Fruit fly (Drosophila melanogaster): ENCODE data around the gene Gr64e.

The Gr64e gene

dm6 chr3L:4016754-4017153 is 15.2 kb upstream of the Gr64e start (continued):
- TF ChIP-seq HLH3B (GFP tag; IDR thresholded peaks at IDR 0.05) (peak; percentile 67), CG10147 (GFP tag; optimal IDR thresholded peaks at IDR 0.05) (no peak), fd102C (GFP tag; optimal IDR thresholded peaks at IDR 0.05) (no peak), tio (GFP tag; optimal IDR thresholded peaks at IDR 0.05) (peak; percentile 35), CG11456 (GFP tag; IDR thresholded peaks at IDR 0.05) (peak; percentile 70; the same call in 2 of the 3 replicates), dan (GFP tag; IDR thresholded peaks at IDR 0.05) (peak; percentile 78), D19B (GFP tag; optimal IDR thresholded peaks at IDR 0.05) (no peak), Lpt (GFP tag; optimal IDR thresholded peaks at IDR 0.05) (no peak), Nf-YB (GFP tag; optimal IDR thresholded peaks at IDR 0.05) (peak; percentile 20), Elba2 (GFP tag; optimal IDR thresholded peaks at IDR 0.05) (peak; percentile 42), CG10543 (GFP tag; optimal IDR thresholded peaks at IDR 0.05) (no peak), ro (GFP tag; IDR thresholded peaks at IDR 0.05) (no peak; the same call in 1 of the 2 replicates), onecut (GFP tag; IDR thresholded peaks at IDR 0.05) (peak; percentile 44; the same call in 1 of the 2 replicates), CG5953 (GFP tag; IDR thresholded peaks at IDR 0.05) (peak; percentile 55; the same call in 1 of the 2 replicates), HLH4C (GFP tag; IDR thresholded peaks at IDR 0.05; ENCODE audit: partially characterized antibody) (no peak), CG8290 (GFP tag; optimal IDR thresholded peaks at IDR 0.05) (peak; percentile 46), CG8290 (tag; optimal IDR thresholded peaks at IDR 0.05) (peak in 1 of 2 experiments; percentile 67), CG15269 (tag; optimal IDR thresholded peaks at IDR 0.05) (peak; percentile 29), CG1603 (tag; optimal IDR thresholded peaks at IDR 0.05) (peak; percentile 91), grn (GFP tag; optimal IDR thresholded peaks at IDR 0.05) (no peak), Sry-β (GFP tag; optimal IDR thresholded peaks at IDR 0.05) (no peak), CG33213 (GFP tag; optimal IDR thresholded peaks at IDR 0.05) (peak; percentile 39), Lhr (GFP tag; optimal IDR thresholded peaks at IDR 0.05) (peak; percentile 34), D19A (tag; optimal IDR thresholded peaks at IDR 0.05) (peak; percentile 51), Rfx (GFP tag; IDR thresholded peaks at IDR 0.05) (no peak), fu2 (GFP tag; optimal IDR thresholded peaks at IDR 0.05) (no peak), ac (GFP tag; optimal IDR thresholded peaks at IDR 0.05) (peak; percentile 52), CG13894 (tag; optimal IDR thresholded peaks at IDR 0.05) (no peak), tx (GFP tag; optimal IDR thresholded peaks at IDR 0.05) (peak; percentile 21), CG1529 (GFP tag; optimal IDR thresholded peaks at IDR 0.05) (peak; percentile 57), CG7839 (tag; optimal IDR thresholded peaks at IDR 0.05) (peak; percentile 70), ssp (GFP tag; IDR thresholded peaks at IDR 0.05) (peak; percentile 53), sug (tag; optimal IDR thresholded peaks at IDR 0.05) (no peak), Rx (GFP tag; IDR thresholded peaks at IDR 0.05) (peak; percentile 48; the same call in 1 of the 2 replicates), eyg (GFP tag; optimal IDR thresholded peaks at IDR 0.05) (no peak), CG15011 (GFP tag; optimal IDR thresholded peaks at IDR 0.05) (no peak), oc (tag; optimal IDR thresholded peaks at IDR 0.05) (no peak), CG9727 (GFP tag; optimal IDR thresholded peaks at IDR 0.05) (peak; percentile 68), mirr (GFP tag; optimal IDR thresholded peaks at IDR 0.05) (no peak), ken (GFP tag; IDR thresholded peaks at IDR 0.05) (peak; percentile 75), tna (GFP tag; IDR thresholded peaks at IDR 0.05; ENCODE audit: partially characterized antibody) (no peak), dm (GFP tag; optimal IDR thresholded peaks at IDR 0.05) (peak; percentile 10), CG17802 (tag; optimal IDR thresholded peaks at IDR 0.05) (peak; percentile 25), pum (GFP tag; optimal IDR thresholded peaks at IDR 0.05) (peak; percentile 79), CG18764 (GFP tag; optimal IDR thresholded peaks at IDR 0.05) (peak; percentile 58), Awh (GFP tag; IDR thresholded peaks at IDR 0.05) (peak; percentile 55; the same call in 1 of the 2 replicates), Kr (GFP tag; optimal IDR thresholded peaks at IDR 0.05) (no peak), trem (tag; optimal IDR thresholded peaks at IDR 0.05) (peak; percentile 60), mam (GFP tag; optimal IDR thresholded peaks at IDR 0.05) (peak; percentile 39), Neu2 (GFP tag; optimal IDR thresholded peaks at IDR 0.05; ENCODE audit: borderline replicate concordance) (no peak), CG4282 (GFP tag; optimal IDR thresholded peaks at IDR 0.05) (no peak)

Data from whole organism, embryonic.